Worm (Caenorhabditis elegans): ENCODE measurements around the gene sup-37.

- no peak for TF ChIP-seq nhr-11 (tag; optimal IDR thresholded peaks at IDR 0.05)
- TF ChIP-seq nhr-90 (tag; optimal IDR thresholded peaks at IDR 0.05; ENCODE audit: poor library complexity), result no peak
- TF ChIP-seq zag-1 (tag; optimal IDR thresholded peaks at IDR 0.05), result no peak
- TF ChIP-seq lsy-2 (tag; optimal IDR thresholded peaks at IDR 0.05), result no peak
- TF ChIP-seq unc-62 (GFP tag; optimal IDR thresholded peaks at IDR 0.05), result no peak
- no peak for TF ChIP-seq mab-9 (GFP tag; IDR thresholded peaks at IDR 0.05)
- no peak for TF ChIP-seq nhr-12 (tag; optimal IDR thresholded peaks at IDR 0.05)
- TF ChIP-seq C16A3.4 (tag; optimal IDR thresholded peaks at IDR 0.05), result no peak
- TF ChIP-seq pag-3 (tag; optimal IDR thresholded peaks at IDR 0.05; ENCODE audit: borderline replicate concordance, insufficient read depth), result no peak
- no peak for TF ChIP-seq tbx-2 (tag; optimal IDR thresholded peaks at IDR 0.05)
These were observed 12.1 kb downstream of the sup-37 start for ce11 chrV:8798470-8798869.

Measured in whole organism, L1 larva.